Worm (Caenorhabditis elegans): ENCODE measurements around the gene H23L24.4.
"Not testable (repeated sequence)": the region's sequence is repeated elsewhere in the genome, so short reads cannot be mapped to it uniquely, and the experiment has no call there.

The H23L24.4 gene

DNA sequence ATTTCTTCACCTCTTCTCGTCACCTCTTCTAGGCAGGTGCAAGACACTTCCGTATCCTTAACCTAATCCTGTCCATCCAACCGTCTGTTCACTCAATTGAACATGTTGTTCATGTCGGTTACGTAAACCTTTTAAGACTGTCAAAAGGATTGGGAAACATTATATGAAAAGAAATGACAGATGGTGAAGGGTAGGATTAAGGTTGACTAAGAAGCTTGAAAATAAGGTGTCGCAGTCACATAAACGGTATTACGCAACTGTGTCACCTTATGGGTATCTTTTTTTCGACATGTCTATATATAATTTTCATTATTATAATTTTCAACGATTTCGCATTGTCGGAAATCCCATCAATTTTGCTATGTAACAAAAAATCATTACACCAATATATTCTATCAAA is 17.4 kb upstream of the H23L24.4 start:
- TF ChIP-seq ref-2 (tag; optimal IDR thresholded peaks at IDR 0.05) (no peak), tbx-7 (tag; optimal IDR thresholded peaks at IDR 0.05) (no peak), odd-2 (tag; optimal IDR thresholded peaks at IDR 0.05) (no peak)

DNA sequence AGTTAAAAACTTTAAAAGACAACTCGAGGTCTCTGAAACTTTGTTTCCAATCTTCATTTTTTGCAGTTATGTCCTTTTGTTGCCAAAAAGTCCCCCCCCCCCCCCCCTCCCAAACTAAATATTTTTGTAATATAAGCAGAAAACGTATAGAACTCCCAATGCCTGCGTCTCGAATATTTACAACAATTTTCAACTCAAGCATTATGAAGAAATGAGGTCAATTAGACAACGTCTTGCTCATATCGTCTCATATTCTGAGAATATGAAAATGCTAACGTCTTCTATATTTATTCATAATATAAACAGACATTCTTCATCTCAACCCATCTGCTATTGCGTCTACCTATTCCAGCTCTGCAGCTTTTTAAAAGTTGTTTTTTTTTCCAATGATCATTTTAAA is 12.7 kb upstream of the H23L24.4 start, which contains the start of gene H23L24.1:
H23L24.1 (plus strand) TSS at position 301 of the 400 bp plus-strand sequence.
- TF ChIP-seq Y22D7AL.16 (tag; optimal IDR thresholded peaks at IDR 0.05) = no peak
- TF ChIP-seq fax-1 (tag; optimal IDR thresholded peaks at IDR 0.05) = no peak
- TF ChIP-seq ceh-19 (GFP tag; optimal IDR thresholded peaks at IDR 0.05) = no peak
- TF ChIP-seq gmeb-2 (tag; optimal IDR thresholded peaks at IDR 0.05) = no peak
- no peak for TF ChIP-seq che-1 (tag; optimal IDR thresholded peaks at IDR 0.05)
- TF ChIP-seq lim-6 (tag; optimal IDR thresholded peaks at IDR 0.05) = no peak
- TF ChIP-seq sox-4 (tag; optimal IDR thresholded peaks at IDR 0.05) = no peak

DNA sequence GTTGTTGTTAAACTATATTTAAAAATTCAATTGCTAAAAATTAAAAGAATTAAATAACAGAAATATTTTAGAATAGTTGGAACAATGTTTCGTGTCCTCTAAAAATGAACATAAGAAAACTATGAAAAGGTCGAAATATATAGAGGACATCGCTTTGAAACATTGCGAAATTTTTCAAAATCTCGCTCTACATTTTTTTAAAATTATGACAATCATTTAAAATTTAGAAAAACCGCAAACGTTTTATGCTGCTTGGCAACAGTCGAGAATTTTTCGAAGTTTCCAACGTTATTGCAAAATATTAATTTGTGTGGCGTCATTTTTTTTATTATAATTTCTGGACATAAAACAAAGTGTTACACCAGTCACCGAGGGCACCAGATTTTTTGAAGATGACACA is 9.6 kb upstream of the H23L24.4 start, which contains the start of the genes parg-2 and ipla-5:
parg-2 (minus strand) TSS at position 101 of the 400 bp plus-strand sequence.
ipla-5 (plus strand) TSS at position 216 of the 400 bp plus-strand sequence.
- not testable (repeated sequence) for TF ChIP-seq nhr-11, elt-4, fax-1 (tag; optimal IDR thresholded peaks at IDR 0.05)

DNA sequence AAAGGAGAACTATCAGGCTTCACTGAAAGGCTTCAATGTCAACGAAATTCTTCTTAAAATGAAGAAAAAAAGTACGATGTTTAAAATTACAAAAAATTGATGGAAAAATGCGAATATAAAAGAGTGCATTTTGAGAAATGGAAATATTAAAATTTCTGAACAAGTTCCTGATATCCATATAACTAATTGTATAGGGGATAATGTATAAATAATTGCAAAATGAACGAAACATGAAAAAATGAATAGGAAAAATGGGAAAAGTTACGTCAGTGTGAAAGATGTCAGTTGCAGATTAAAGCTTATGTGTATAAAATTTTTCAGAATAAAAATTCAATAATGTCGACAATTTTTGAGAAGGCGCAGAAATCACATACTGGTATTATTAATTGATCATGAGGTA is 2.6 kb upstream of the H23L24.4 start:
- TF ChIP-seq npax-4 (tag; optimal IDR thresholded peaks at IDR 0.05) (no peak), ceh-24 (tag; optimal IDR thresholded peaks at IDR 0.05) (no peak), hlh-15 (tag; optimal IDR thresholded peaks at IDR 0.05) (no peak), madf-2 (tag; optimal IDR thresholded peaks at IDR 0.05) (no peak), fkh-10 (GFP tag; optimal IDR thresholded peaks at IDR 0.05) (no peak), che-1 (tag; optimal IDR thresholded peaks at IDR 0.05) (no peak), ceh-31 (tag; optimal IDR thresholded peaks at IDR 0.05) (no peak), pha-2 (tag; optimal IDR thresholded peaks at IDR 0.05) (no peak), hlh-8 (tag; optimal IDR thresholded peaks at IDR 0.05) (no peak), unc-55 (GFP tag; optimal IDR thresholded peaks at IDR 0.05) (no peak), ceh-30 (tag; optimal IDR thresholded peaks at IDR 0.05) (no peak), ceh-14 (tag; optimal IDR thresholded peaks at IDR 0.05) (no peak), C08G9.2 (tag; optimal IDR thresholded peaks at IDR 0.05) (no peak), lin-11 (tag; optimal IDR thresholded peaks at IDR 0.05) (no peak), nhr-11 (tag; optimal IDR thresholded peaks at IDR 0.05) (no peak), sox-4 (tag; optimal IDR thresholded peaks at IDR 0.05) (no peak), nhr-232 (tag; optimal IDR thresholded peaks at IDR 0.05) (no peak), F13H6.1 (tag; optimal IDR thresholded peaks at IDR 0.05) (no peak)

DNA sequence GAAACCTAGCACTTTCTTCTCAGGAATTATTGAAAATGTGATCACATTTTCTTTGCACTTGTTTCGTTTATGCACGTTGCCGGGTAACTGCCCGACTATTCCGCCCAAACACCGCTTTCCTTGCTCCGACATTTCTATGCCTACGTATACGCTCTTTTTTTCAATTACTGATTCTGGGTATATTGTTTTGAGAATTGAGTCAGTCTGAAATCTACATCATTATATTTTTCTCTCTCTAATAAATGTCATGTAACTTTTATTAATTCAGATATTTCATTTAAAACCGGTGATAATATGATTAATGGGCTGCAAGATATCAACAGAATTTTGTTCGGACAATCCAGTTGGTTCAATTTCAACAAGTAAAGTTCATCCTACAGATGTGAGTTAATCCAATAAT is 8.0 kb downstream of the H23L24.4 start, which contains the start of gene ttll-11:
ttll-11 (plus strand) TSS at position 301 of the 400 bp plus-strand sequence.
- TF ChIP-seq K02D7.2 (tag; optimal IDR thresholded peaks at IDR 0.05) = no peak
- no peak for TF ChIP-seq pax-1 (tag; optimal IDR thresholded peaks at IDR 0.05)
- TF ChIP-seq sdc-2 (tag; optimal IDR thresholded peaks at IDR 0.05) = no peak
- TF ChIP-seq ceh-22 (tag; optimal IDR thresholded peaks at IDR 0.05) = no peak
- no peak for TF ChIP-seq ceh-14 (tag; optimal IDR thresholded peaks at IDR 0.05)
- TF ChIP-seq ceh-2 (tag; optimal IDR thresholded peaks at IDR 0.05) = no peak
- no peak for TF ChIP-seq ttx-3 (tag; optimal IDR thresholded peaks at IDR 0.05)
- TF ChIP-seq gmeb-2 (tag; optimal IDR thresholded peaks at IDR 0.05) = no peak

DNA sequence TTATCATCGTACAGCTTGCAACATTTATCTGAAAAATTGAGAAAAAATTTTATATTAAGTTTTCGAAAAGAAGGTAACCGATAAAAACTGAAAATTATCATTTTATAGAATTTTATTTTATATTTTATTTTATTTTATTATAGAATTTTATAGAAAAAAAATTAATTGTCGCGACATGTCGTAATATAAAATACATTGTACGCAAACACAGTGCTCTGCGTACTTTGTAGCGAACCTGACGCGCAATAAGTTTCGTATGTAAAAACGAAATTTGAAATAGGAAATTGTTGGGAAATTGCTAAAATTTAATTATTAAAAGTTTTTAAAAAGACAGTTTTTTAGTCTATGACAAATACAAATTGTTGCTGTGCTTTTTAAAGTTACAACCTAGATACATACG is 13.9 kb downstream of the H23L24.4 start, which contains the start of the genes hst-1 and ints-6:
hst-1 (minus strand) TSS at position 28 of the 400 bp plus-strand sequence.
ints-6 (plus strand) TSS at position 260 of the 400 bp plus-strand sequence.
- no peak for TF ChIP-seq ceh-2 (tag; optimal IDR thresholded peaks at IDR 0.05)
- no peak for TF ChIP-seq dmd-4 (tag; optimal IDR thresholded peaks at IDR 0.05; ENCODE audit: borderline replicate concordance)
- no peak for TF ChIP-seq lim-6 (tag; optimal IDR thresholded peaks at IDR 0.05)
- TF ChIP-seq unc-55 (GFP tag; optimal IDR thresholded peaks at IDR 0.05) = no peak
- TF ChIP-seq gmeb-2 (tag; optimal IDR thresholded peaks at IDR 0.05) = no peak
- no peak for TF ChIP-seq rnt-1 (tag; optimal IDR thresholded peaks at IDR 0.05)
- no peak for TF ChIP-seq nhr-232 (tag; optimal IDR thresholded peaks at IDR 0.05)
- no peak for TF ChIP-seq npax-4 (tag; optimal IDR thresholded peaks at IDR 0.05)
- no peak for TF ChIP-seq fkh-10 (GFP tag; optimal IDR thresholded peaks at IDR 0.05)
- TF ChIP-seq tbx-2 (tag; optimal IDR thresholded peaks at IDR 0.05) = no peak
- TF ChIP-seq eyg-1 (tag; optimal IDR thresholded peaks at IDR 0.05) = no peak
- no peak for TF ChIP-seq ceh-34 (tag; optimal IDR thresholded peaks at IDR 0.05)
- no peak for TF ChIP-seq T23F11.4 (GFP tag; optimal IDR thresholded peaks at IDR 0.05)
- TF ChIP-seq pat-9 (tag; optimal IDR thresholded peaks at IDR 0.05) = no peak
- no peak for TF ChIP-seq madf-2 (tag; optimal IDR thresholded peaks at IDR 0.05)
- TF ChIP-seq sox-2 (GFP tag; IDR thresholded peaks at IDR 0.05) = no peak
